Worm (Caenorhabditis elegans): ENCODE results near the gene kat-1.

Gene kat-1

DNA sequence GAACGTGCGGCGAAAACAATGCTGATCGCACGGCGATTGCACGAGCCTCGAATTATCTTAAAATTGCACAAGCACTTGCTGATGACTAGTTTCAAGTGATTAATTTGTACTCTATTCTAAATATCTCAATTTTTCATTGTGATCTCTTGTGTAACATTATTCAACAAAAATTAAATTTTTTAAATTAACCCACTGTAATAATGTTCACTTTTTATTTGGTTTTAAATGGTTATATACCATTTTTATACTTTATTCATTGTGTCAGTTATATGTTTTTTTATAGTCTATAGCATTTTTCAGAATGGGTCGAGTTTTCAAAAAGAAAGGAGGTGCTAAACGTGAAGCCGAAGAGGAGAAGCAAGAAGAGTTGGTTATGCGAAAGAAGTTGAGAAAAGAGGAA, 20.0 kb upstream of the kat-1 start, which contains the start of gene ZK1127.4:
Gene ZK1127.4 (plus strand): TSS at position 301 of the 400 bp plus-strand sequence.
- no peak for TF ChIP-seq dmd-9 (GFP tag; IDR thresholded peaks at IDR 0.05)
- no peak for TF ChIP-seq saeg-2 (GFP tag; IDR thresholded peaks at IDR 0.05)
- TF ChIP-seq egl-27 (tag; optimal IDR thresholded peaks at IDR 0.05), result no peak
- TF ChIP-seq F44E2.7 (GFP tag; IDR thresholded peaks at IDR 0.05), result no peak
- TF ChIP-seq ceh-28 (tag; optimal IDR thresholded peaks at IDR 0.05), result no peak
- no peak for TF ChIP-seq ztf-11 (tag; optimal IDR thresholded peaks at IDR 0.05)
- no peak for TF ChIP-seq ceh-62 (tag; optimal IDR thresholded peaks at IDR 0.05)
- no peak for TF ChIP-seq unc-62 (GFP tag; optimal IDR thresholded peaks at IDR 0.05 in 1 of 2)
- TF ChIP-seq unc-62 (tag; optimal IDR thresholded peaks at IDR 0.05), result no peak
- TF ChIP-seq F49E8.2 (tag; optimal IDR thresholded peaks at IDR 0.05; ENCODE audit: borderline replicate concordance), result no peak
- no peak for TF ChIP-seq ceh-44 (GFP tag; IDR thresholded peaks at IDR 0.05)
- no peak for TF ChIP-seq lin-38 (GFP tag; IDR thresholded peaks at IDR 0.05)
- TF ChIP-seq nhr-6 (tag; optimal IDR thresholded peaks at IDR 0.05), result no peak
- TF ChIP-seq ctbp-1 (GFP tag; IDR thresholded peaks at IDR 0.05), result no peak

DNA sequence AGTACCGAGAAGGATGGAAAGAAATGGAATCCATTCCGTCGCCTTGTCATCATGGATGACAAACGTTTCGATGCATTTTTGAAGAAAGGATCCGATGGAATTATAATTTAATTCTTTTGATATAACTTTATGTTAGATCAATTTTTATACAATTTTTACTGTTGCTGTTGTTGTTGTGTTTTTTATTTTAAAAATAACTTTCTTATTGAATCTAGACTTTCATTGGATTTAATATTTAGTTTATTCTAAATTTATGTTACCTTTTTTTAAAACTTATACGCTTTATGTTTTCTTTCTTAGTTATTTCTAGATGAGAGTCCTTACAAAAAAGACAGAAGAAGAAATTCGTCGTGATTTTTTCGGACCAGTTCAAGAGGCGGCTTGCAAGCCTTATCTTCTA, 18.6 kb upstream of the kat-1 start, which contains the start of gene ZK1127.3:
Gene ZK1127.3 (plus strand): TSS at position 301 of the 400 bp plus-strand sequence.
- no peak for TF ChIP-seq nhr-77 (tag; optimal IDR thresholded peaks at IDR 0.05)
- no peak for TF ChIP-seq vab-7 (GFP tag; IDR thresholded peaks at IDR 0.05)
- no peak for TF ChIP-seq zip-2 (tag; optimal IDR thresholded peaks at IDR 0.05)
- TF ChIP-seq ces-1 (GFP tag; optimal IDR thresholded peaks at IDR 0.05), result no peak
- TF ChIP-seq lsy-2 (tag; optimal IDR thresholded peaks at IDR 0.05), result no peak
- no peak for TF ChIP-seq madf-9 (GFP tag; conservative IDR thresholded peaks at IDR 0.05)
- TF ChIP-seq ZK546.5 (tag; optimal IDR thresholded peaks at IDR 0.05), result no peak

DNA sequence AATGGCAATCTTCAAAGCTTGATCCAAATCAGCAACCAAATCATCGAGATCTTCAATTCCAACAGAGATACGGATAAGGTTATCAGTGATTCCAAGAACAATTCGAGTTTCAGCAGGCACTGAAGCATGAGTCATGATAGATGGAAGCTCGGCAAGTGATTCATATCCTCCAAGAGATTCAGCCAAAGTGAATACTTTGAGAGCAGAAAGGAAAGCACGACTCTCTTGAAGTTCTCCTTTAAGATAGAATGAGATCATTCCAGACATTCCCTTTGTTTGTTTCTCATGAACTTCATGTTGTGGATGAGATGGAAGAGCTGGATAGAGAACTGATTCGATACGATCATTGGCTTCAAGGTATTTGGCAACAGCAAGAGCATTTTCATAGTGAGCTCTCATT, 17.3 kb upstream of the kat-1 start:
- TF ChIP-seq unc-62 (GFP tag; optimal IDR thresholded peaks at IDR 0.05 in 1 of 2) (peak in 1 of 2 experiments; percentile 98), unc-62 (tag; optimal IDR thresholded peaks at IDR 0.05) (no peak), lin-38 (GFP tag; IDR thresholded peaks at IDR 0.05) (peak; percentile 14; the same call in 1 of the 2 replicates), hmg-1.1 (GFP tag; IDR thresholded peaks at IDR 0.05) (no peak)

DNA sequence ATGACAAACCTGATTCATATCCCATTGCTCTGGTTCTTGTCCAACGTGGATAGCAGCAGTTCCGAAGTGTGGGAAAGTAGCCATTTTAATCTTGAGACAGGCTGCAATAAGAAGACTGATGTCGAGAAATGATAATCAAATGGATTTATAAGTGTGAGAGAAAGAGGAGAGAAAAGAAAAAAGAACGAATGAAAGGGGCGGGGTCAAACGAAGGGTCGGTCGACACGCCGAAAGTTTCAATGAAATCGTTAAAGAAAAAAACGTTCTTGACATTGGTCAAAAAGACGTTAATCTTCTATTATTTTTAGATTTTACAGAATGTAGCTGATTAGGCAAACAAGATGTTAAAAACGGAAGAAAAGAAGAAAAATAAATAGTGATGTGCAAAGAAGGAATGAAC, 15.8 kb upstream of the kat-1 start, which contains the start of gene cth-2:
Gene cth-2 (minus strand): TSS at position 101 of the 400 bp plus-strand sequence.
- TF ChIP-seq fos-1 (tag; optimal IDR thresholded peaks at IDR 0.05) (no peak), pha-4 (GFP tag; IDR thresholded peaks at IDR 0.05) (no peak), pha-4 (tag; optimal IDR thresholded peaks at IDR 0.05) (no peak), nhr-25 (tag; optimal IDR thresholded peaks at IDR 0.05; ENCODE audit: borderline replicate concordance, insufficient read depth) (peak; percentile 24), egl-43 (GFP tag; IDR thresholded peaks at IDR 0.05) (no peak), mxl-3 (GFP tag; optimal IDR thresholded peaks at IDR 0.05) (peak; percentile 17), T20F7.1 (GFP tag; optimal IDR thresholded peaks at IDR 0.05) (no peak), zip-11 (GFP tag; IDR thresholded peaks at IDR 0.05) (no peak), ceh-28 (tag; optimal IDR thresholded peaks at IDR 0.05) (no peak), spr-3 (GFP tag; optimal IDR thresholded peaks at IDR 0.05) (no peak), saeg-2 (GFP tag; IDR thresholded peaks at IDR 0.05) (no peak), set-16 (GFP tag; IDR thresholded peaks at IDR 0.05) (no peak), daf-16 (GFP tag; optimal IDR thresholded peaks at IDR 0.05) (no peak), daf-16 (tag; optimal IDR thresholded peaks at IDR 0.05) (peak; percentile 37), unc-62 (GFP tag; optimal IDR thresholded peaks at IDR 0.05 in 1 of 2) (no peak), unc-62 (tag; optimal IDR thresholded peaks at IDR 0.05) (no peak), sdz-12 (GFP tag; optimal IDR thresholded peaks at IDR 0.05) (no peak), ztf-11 (tag; optimal IDR thresholded peaks at IDR 0.05) (no peak), ceh-82 (tag; optimal IDR thresholded peaks at IDR 0.05) (no peak), ceh-62 (tag; optimal IDR thresholded peaks at IDR 0.05) (no peak), duxl-1 (tag; optimal IDR thresholded peaks at IDR 0.05; ENCODE audit: poor library complexity) (no peak), aha-1 (tag) (peak; percentile 3), lsy-2 (tag; optimal IDR thresholded peaks at IDR 0.05) (no peak), zfp-2 (tag; optimal IDR thresholded peaks at IDR 0.05) (no peak), jun-1 (tag; optimal IDR thresholded peaks at IDR 0.05) (no peak), snpc-4 (tag; optimal IDR thresholded peaks at IDR 0.05) (no peak), snpc-1.2 (GFP tag; IDR thresholded peaks at IDR 0.05) (no peak), dmd-6 (GFP tag; IDR thresholded peaks at IDR 0.05) (0 out of 2 replicates have a peak, but pooled peaks have one; percentile 6), spr-1 (tag; optimal IDR thresholded peaks at IDR 0.05) (no peak), ZK337.2 (GFP tag; IDR thresholded peaks at IDR 0.05) (no peak), Y48G9A.11 (GFP tag; IDR thresholded peaks at IDR 0.05) (no peak)
